Fruit fly (Drosophila melanogaster) whole organism, prepupa: ENCODE measurements around the gene fng.

Experiments
- Blimp-1 ChIP-seq: fragments of 200-800 bp; sonication (Bioruptor generic); optimal IDR thresholded peaks from 3 replicates; lab custom pipeline; 2017; ENCODE audit warnings: missing biosample characterization, missing genetic modification characterization, mild to moderate bottlenecking, moderate library complexity, missing genetic modification reagents
- CG10669 ChIP-seq: fragments of 200-800 bp; sonication (Bioruptor generic); optimal IDR thresholded peaks from 3 replicates; lab custom pipeline; 2018; ENCODE audit warnings: missing biosample characterization, mild to moderate bottlenecking, missing genetic modification characterization, moderate library complexity
- CG11294 ChIP-seq: fragments of 200-800 bp; sonication (Bioruptor generic); IDR thresholded peaks from 2 replicates; pipeline ENCODE4 v1.3.6; 2022; ENCODE audit warnings: missing biosample characterization, missing genetic modification characterization
- CG11762 ChIP-seq: fragments of 200-800 bp; sonication (Bioruptor generic); optimal IDR thresholded peaks from 3 replicates; lab custom pipeline; 2016; ENCODE audit warnings: missing biosample characterization, missing genetic modification characterization; ENCODE audit not compliant: insufficient read depth
- CG15336 ChIP-seq: fragments of 200-800 bp; sonication (Bioruptor generic); IDR thresholded peaks from 2 replicates; pipeline ENCODE4 v1.3.6; 2022; ENCODE audit warnings: missing biosample characterization, missing genetic modification characterization
- CG1621 ChIP-seq: fragments of 200-800 bp; sonication (Bioruptor generic); optimal IDR thresholded peaks from 3 replicates; lab custom pipeline; 2018; ENCODE audit warnings: missing biosample characterization, mild to moderate bottlenecking, missing genetic modification characterization
- CG3032 ChIP-seq: fragments of 200-800 bp; optimal IDR thresholded peaks from 2 replicates; lab custom pipeline; 2019; ENCODE audit warnings: missing biosample characterization, mild to moderate bottlenecking, missing genetic modification characterization, moderate library complexity
- CG31627 ChIP-seq: fragments of 200-800 bp; sonication (Bioruptor generic); optimal IDR thresholded peaks from 3 replicates; lab custom pipeline; 2016; ENCODE audit warnings: missing biosample characterization, missing genetic modification characterization
- CG32006 ChIP-seq: fragments of 200-800 bp; sonication (Bioruptor generic); optimal IDR thresholded peaks from 3 replicates; lab custom pipeline; 2017; ENCODE audit warnings: missing biosample characterization, mild to moderate bottlenecking, missing genetic modification characterization
- CG34406 ChIP-seq: fragments of 200-800 bp; sonication (Bioruptor generic); optimal IDR thresholded peaks from 3 replicates; lab custom pipeline; 2016; ENCODE audit warnings: missing biosample characterization, missing genetic modification characterization
- CG3919 ChIP-seq: fragments of 200-800 bp; sonication (Bioruptor generic); optimal IDR thresholded peaks from 3 replicates; lab custom pipeline; 2016; ENCODE audit warnings: missing biosample characterization, missing genetic modification characterization
- CG6163 ChIP-seq: fragments of 200-800 bp; sonication (Bioruptor generic); IDR thresholded peaks from 3 replicates; pipeline ENCODE4 v1.3.6; 2022; ENCODE audit warnings: missing biosample characterization, missing genetic modification characterization
- CG6276 ChIP-seq: fragments of 200-800 bp; sonication (Bioruptor generic); optimal IDR thresholded peaks from 2 replicates; lab custom pipeline; 2017; ENCODE audit warnings: missing biosample characterization, mild to moderate bottlenecking, missing genetic modification characterization
- CG6808 ChIP-seq: fragments of 200-800 bp; sonication (Bioruptor generic); optimal IDR thresholded peaks from 3 replicates; lab custom pipeline; 2017; ENCODE audit warnings: missing biosample characterization, missing genetic modification characterization, mild to moderate bottlenecking, moderate library complexity, missing genetic modification reagents
- CG6854 ChIP-seq: fragments of 200-800 bp; sonication (Bioruptor generic); optimal IDR thresholded peaks from 2 replicates; lab custom pipeline; 2017; ENCODE audit warnings: missing biosample characterization, mild to moderate bottlenecking, missing genetic modification characterization
- CG8119 ChIP-seq: fragments of 200-800 bp; sonication (Bioruptor generic); IDR thresholded peaks from 3 replicates; pipeline ENCODE4 v1.3.6; 2022; ENCODE audit warnings: missing biosample characterization, missing genetic modification characterization
- CG8319 ChIP-seq: fragments of 200-800 bp; sonication (Bioruptor generic); optimal IDR thresholded peaks from 3 replicates; lab custom pipeline; 2016; ENCODE audit warnings: missing biosample characterization, missing genetic modification characterization
- CG8632 ChIP-seq: fragments of 200-800 bp; sonication (Bioruptor generic); optimal IDR thresholded peaks from 3 replicates; lab custom pipeline; 2016; ENCODE audit warnings: missing biosample characterization, missing genetic modification characterization
- CG9139 ChIP-seq: fragments of 200-800 bp; sonication (Bioruptor generic); optimal IDR thresholded peaks from 3 replicates; lab custom pipeline; 2017; ENCODE audit warnings: missing biosample characterization, mild to moderate bottlenecking, missing genetic modification characterization
- Eip75B ChIP-seq: fragments of 200-800 bp; sonication (Bioruptor generic); optimal IDR thresholded peaks from 3 replicates; lab custom pipeline; 2016; ENCODE audit warnings: missing biosample characterization, missing genetic modification characterization
- Eip78C ChIP-seq: fragments of 200-800 bp; sonication (Bioruptor generic); peaks from one replicate; lab custom pipeline; 2016; ENCODE audit warnings: missing biosample characterization, missing genetic modification characterization
- Eip93F ChIP-seq: fragments of 200-800 bp; sonication (Bioruptor generic); optimal IDR thresholded peaks from 2 replicates; lab custom pipeline; 2016; ENCODE audit warnings: missing biosample characterization, mild to moderate bottlenecking, missing genetic modification characterization
- Ets21C ChIP-seq: fragments of 200-800 bp; sonication (Bioruptor generic); optimal IDR thresholded peaks from 3 replicates; lab custom pipeline; 2016; ENCODE audit warnings: missing biosample characterization, missing genetic modification characterization
- Ets96B ChIP-seq: fragments of 200-800 bp; optimal IDR thresholded peaks from 2 replicates; lab custom pipeline; 2019; ENCODE audit warnings: missing biosample characterization, mild to moderate bottlenecking, missing genetic modification characterization, moderate library complexity
- Gug ChIP-seq: fragments of 200-800 bp; sonication (Bioruptor generic); IDR thresholded peaks from 2 replicates; pipeline ENCODE4 v1.3.6; 2022; ENCODE audit warnings: missing biosample characterization, missing genetic modification characterization
- Hr38 ChIP-seq: sonication (Bioruptor generic); optimal IDR thresholded peaks from 2 replicates; lab custom pipeline; 2016; ENCODE audit warnings: missing biosample characterization, missing genetic modification characterization
- Lpt ChIP-seq: fragments of 200-800 bp; sonication (Bioruptor generic); optimal IDR thresholded peaks from 3 replicates; lab custom pipeline; 2016; ENCODE audit warnings: missing biosample characterization, missing genetic modification characterization
- Met ChIP-seq: fragments of 200-800 bp; sonication (Bioruptor generic); optimal IDR thresholded peaks from 3 replicates; lab custom pipeline; 2016; ENCODE audit warnings: missing biosample characterization, missing genetic modification characterization
- OdsH ChIP-seq: fragments of 200-800 bp; sonication (Bioruptor generic); optimal IDR thresholded peaks from 3 replicates; lab custom pipeline; 2016; ENCODE audit warnings: missing biosample characterization, missing genetic modification characterization
- Smox ChIP-seq: fragments of 200-800 bp; sonication (Bioruptor generic); optimal IDR thresholded peaks from 3 replicates; lab custom pipeline; 2016; ENCODE audit warnings: missing biosample characterization, missing genetic modification characterization
- Sox102F ChIP-seq: fragments of 200-800 bp; sonication (Bioruptor generic); optimal IDR thresholded peaks from 2 replicates; lab custom pipeline; 2016; ENCODE audit warnings: missing biosample characterization, mild to moderate bottlenecking, missing genetic modification characterization
- Sox14 ChIP-seq: fragments of 200-800 bp; sonication (Bioruptor generic); optimal IDR thresholded peaks from 3 replicates; lab custom pipeline; 2016; ENCODE audit warnings: missing biosample characterization, missing genetic modification characterization
- Sox15 ChIP-seq: fragments of 200-800 bp; sonication (Bioruptor generic); optimal IDR thresholded peaks from 3 replicates; lab custom pipeline; 2016; ENCODE audit warnings: missing biosample characterization, missing genetic modification characterization
- cyc ChIP-seq: fragments of 200-800 bp; sonication (Bioruptor generic); optimal IDR thresholded peaks from 3 replicates; lab custom pipeline; 2016; ENCODE audit warnings: missing biosample characterization, missing genetic modification characterization
- dac ChIP-seq: fragments of 200-800 bp; sonication (Bioruptor generic); optimal IDR thresholded peaks from 2 replicates; lab custom pipeline; 2017; ENCODE audit warnings: missing biosample characterization, mild to moderate bottlenecking, missing genetic modification characterization
- dsx ChIP-seq: fragments of 200-800 bp; optimal IDR thresholded peaks from 3 replicates; lab custom pipeline; 2019; ENCODE audit warnings: missing biosample characterization, mild to moderate bottlenecking, missing genetic modification characterization, moderate library complexity; ENCODE audit not compliant: poor library complexity, severe bottlenecking
- eg ChIP-seq: fragments of 200-800 bp; sonication (Bioruptor generic); IDR thresholded peaks from 3 replicates; pipeline ENCODE4 v1.3.6; 2022; ENCODE audit warnings: missing biosample characterization, missing genetic modification characterization
- esn ChIP-seq: fragments of 200-800 bp; sonication (Bioruptor generic); optimal IDR thresholded peaks from 2 replicates; lab custom pipeline; 2016; ENCODE audit warnings: missing biosample characterization, mild to moderate bottlenecking, missing genetic modification characterization, moderate library complexity
- fd59A ChIP-seq: fragments of 200-800 bp; sonication (Bioruptor generic); optimal IDR thresholded peaks from 2 replicates; lab custom pipeline; 2017; ENCODE audit warnings: missing biosample characterization, mild to moderate bottlenecking, missing genetic modification characterization, missing genetic modification reagents
- fd85E ChIP-seq: fragments of 200-800 bp; sonication (Bioruptor generic); optimal IDR thresholded peaks from 3 replicates; lab custom pipeline; 2016; ENCODE audit warnings: missing biosample characterization, missing genetic modification characterization
- fkh ChIP-seq: fragments of 200-800 bp; sonication (Bioruptor generic); optimal IDR thresholded peaks from 3 replicates; lab custom pipeline; 2017; ENCODE audit warnings: missing biosample characterization, mild to moderate bottlenecking, missing genetic modification characterization, moderate library complexity
- lz ChIP-seq: fragments of 200-800 bp; sonication (Bioruptor generic); optimal IDR thresholded peaks from 3 replicates; lab custom pipeline; 2016; ENCODE audit warnings: missing biosample characterization, missing genetic modification characterization
- net ChIP-seq: fragments of 200-800 bp; sonication (Bioruptor generic); optimal IDR thresholded peaks from 3 replicates; lab custom pipeline; 2016; ENCODE audit warnings: missing biosample characterization, missing genetic modification characterization
- pdm3 ChIP-seq: fragments of 200-800 bp; sonication (Bioruptor generic); optimal IDR thresholded peaks from 3 replicates; lab custom pipeline; 2016; ENCODE audit warnings: missing biosample characterization, missing genetic modification characterization
- spab ChIP-seq: fragments of 200-800 bp; sonication (Bioruptor generic); optimal IDR thresholded peaks from 2 replicates; lab custom pipeline; 2017; ENCODE audit warnings: missing biosample characterization, mild to moderate bottlenecking, missing genetic modification characterization, missing genetic modification reagents
- ss ChIP-seq, 2 experiments: fragments of 200-800 bp; sonication (Bioruptor generic); optimal IDR thresholded peaks; 2 replicates in 1 of 2; 3 replicates in 1 of 2; lab custom pipeline; 2017 to 2018; ENCODE audit warnings: mild to moderate bottlenecking in 2 of 2, missing biosample characterization in 2 of 2, missing genetic modification characterization in 2 of 2, moderate library complexity in 1 of 2
- svp ChIP-seq: fragments of 200-800 bp; sonication (Bioruptor generic); peaks from one replicate; lab custom pipeline; 2016; ENCODE audit warnings: missing biosample characterization, missing genetic modification characterization
- topi ChIP-seq: fragments of 200-800 bp; sonication (Bioruptor generic); optimal IDR thresholded peaks from 3 replicates; lab custom pipeline; 2016; ENCODE audit warnings: missing biosample characterization, missing genetic modification characterization
- vri ChIP-seq: fragments of 200-800 bp; sonication (Bioruptor generic); optimal IDR thresholded peaks from 3 replicates; lab custom pipeline; 2016; ENCODE audit warnings: missing biosample characterization, mild to moderate bottlenecking, missing genetic modification characterization

Gene fng

dm6 chr3L:20988862-20989261 lies 39.5 kb upstream of the fng start (continued):
- TF ChIP-seq CG31627 (GFP tag; lab: Kevin White, UChicago): no peak
- peak; percentile 60 for TF ChIP-seq net
- TF ChIP-seq eg: peak; percentile 54; the same call in 2 of the 3 replicates
- peak; percentile 77 for TF ChIP-seq CG1621 (tag; lab: Kevin White, UChicago)
- peak; percentile 27 for TF ChIP-seq Met (GFP tag; lab: Kevin White, UChicago)
- no peak for TF ChIP-seq Eip93F
- TF ChIP-seq CG34406 (GFP tag; lab: Kevin White, UChicago): peak; percentile 25
- no peak for TF ChIP-seq lz (GFP tag; lab: Kevin White, UChicago)
- no peak for TF ChIP-seq vri
- no peak for TF ChIP-seq CG6854
- TF ChIP-seq spab (GFP tag; lab: Kevin White, UChicago): peak; percentile 75
- TF ChIP-seq CG8319 (GFP tag; lab: Kevin White, UChicago): no peak

dm6 chr3L:20987895-20988294 lies 38.6 kb upstream of the fng start:
- TF ChIP-seq CG31627 (GFP tag; lab: Kevin White, UChicago): no peak
- TF ChIP-seq Ets96B (tag; lab: Kevin White, UChicago): peak; percentile 55
- peak; percentile 54; the same call in 1 of the 3 replicates for TF ChIP-seq eg
- TF ChIP-seq Eip75B (GFP tag; lab: Kevin White, UChicago): peak; percentile 7
- TF ChIP-seq cyc: no peak
- peak; percentile 47 for TF ChIP-seq CG15336 (GFP tag; lab: Robert Waterston, UW)
- TF ChIP-seq dsx (GFP tag; lab: Kevin White, UChicago): peak; percentile 20
- TF ChIP-seq OdsH (GFP tag; lab: Kevin White, UChicago): peak; percentile 30
- no peak for TF ChIP-seq Ets21C (GFP tag; lab: Kevin White, UChicago)
- TF ChIP-seq CG3032 (tag; lab: Kevin White, UChicago): peak; percentile 63
- peak; percentile 0 for TF ChIP-seq lz (GFP tag; lab: Kevin White, UChicago)
- TF ChIP-seq Smox (GFP tag; lab: Kevin White, UChicago): peak; percentile 16
- peak; percentile 42; the same call in 1 of the 3 replicates for TF ChIP-seq CG8119
- TF ChIP-seq CG9139: no peak
- 0 out of 2 replicates have a peak, but pooled peaks have one; percentile 33 for TF ChIP-seq Gug (GFP tag; lab: Robert Waterston, UW)
- peak; percentile 18 for TF ChIP-seq esn
- TF ChIP-seq dac (GFP tag; lab: Kevin White, UChicago): no peak
- no peak for TF ChIP-seq Sox15 (GFP tag; lab: Kevin White, UChicago)
- TF ChIP-seq Eip78C (GFP tag; lab: Kevin White, UChicago): peak; percentile 1
- TF ChIP-seq CG6808: peak; percentile 24
- TF ChIP-seq CG6276 (GFP tag; lab: Kevin White, UChicago): no peak
- no peak for TF ChIP-seq Blimp-1
- TF ChIP-seq CG34406 (GFP tag; lab: Kevin White, UChicago): peak; percentile 17
- no peak for TF ChIP-seq Lpt
- TF ChIP-seq ss (GFP tag; optimal IDR thresholded peaks at IDR 0.05; lab: Kevin White, UChicago): peak in 1 of 2 experiments; percentile 27
- TF ChIP-seq CG32006: peak; percentile 39
- TF ChIP-seq Sox14 (GFP tag; lab: Kevin White, UChicago): peak; percentile 3
- no peak for TF ChIP-seq Sox102F (GFP tag; lab: Kevin White, UChicago)
- TF ChIP-seq spab (GFP tag; lab: Kevin White, UChicago): peak; percentile 20
- no peak for TF ChIP-seq fkh
- no peak for TF ChIP-seq Hr38
- peak; percentile 14 for TF ChIP-seq pdm3 (GFP tag; lab: Kevin White, UChicago)
- TF ChIP-seq CG8632 (GFP tag; lab: Kevin White, UChicago): no peak
- TF ChIP-seq CG6163 (GFP tag; lab: Robert Waterston, UW): peak; percentile 57; the same call in 2 of the 3 replicates
- peak; percentile 52 for TF ChIP-seq svp (GFP tag; lab: Kevin White, UChicago)
- TF ChIP-seq fd85E: no peak
- TF ChIP-seq CG3919 (GFP tag; lab: Kevin White, UChicago): peak; percentile 13
- no peak for TF ChIP-seq CG11294
- TF ChIP-seq Met (GFP tag; lab: Kevin White, UChicago): no peak
- TF ChIP-seq fd59A (GFP tag; lab: Kevin White, UChicago): peak; percentile 56
- no peak for TF ChIP-seq CG11762 (GFP tag; lab: Kevin White, UChicago)
- peak; percentile 13 for TF ChIP-seq topi (GFP tag; lab: Kevin White, UChicago)
- TF ChIP-seq CG1621 (tag; lab: Kevin White, UChicago): no peak
- no peak for TF ChIP-seq net
- peak; percentile 30 for TF ChIP-seq CG10669 (GFP tag; lab: Kevin White, UChicago)
